Worm (Caenorhabditis elegans) whole organism, L4 larva: ENCODE results near the gene C18H7.6.

Experiments
- R02D3.7 ChIP-seq: fragments of 150-350 bp; sonication (generic microtip); optimal IDR thresholded peaks from 3 replicates; lab custom pipeline; 2014; ENCODE audit warnings: missing biosample characterization, missing genetic modification characterization
- ceh-44 ChIP-seq: fragments of 200-800 bp; sonication (Bioruptor generic); IDR thresholded peaks from 2 replicates; pipeline ENCODE4 v1.3.6; 2022; ENCODE audit warnings: missing genetic modification reagents, missing genetic modification characterization, missing compliant biosample characterization
- daf-8 ChIP-seq: fragments of 200-800 bp; sonication (Bioruptor generic); IDR thresholded peaks from 2 replicates; pipeline ENCODE4 v1.3.6; 2022; ENCODE audit warnings: missing genetic modification characterization, missing compliant biosample characterization
- dpl-1 ChIP-seq: fragments of 150-350 bp; optimal IDR thresholded peaks from 2 replicates; lab custom pipeline; 2014; ENCODE audit warnings: missing biosample characterization, missing genetic modification reagents, missing genetic modification characterization
- hlh-11 ChIP-seq: fragments of 200-800 bp; sonication (Bioruptor generic); optimal IDR thresholded peaks from 2 replicates; lab custom pipeline; 2018; ENCODE audit warnings: mild to moderate bottlenecking, missing genetic modification characterization, missing compliant biosample characterization
- lin-29 ChIP-seq: fragments of 200-800 bp; sonication (Bioruptor generic); IDR thresholded peaks from 2 replicates; pipeline ENCODE4 v1.3.6; 2022; ENCODE audit warnings: missing genetic modification reagents, missing genetic modification characterization, missing compliant biosample characterization
- nhr-10 ChIP-seq: fragments of 150-350 bp; optimal IDR thresholded peaks from 2 replicates; lab custom pipeline; 2014; ENCODE audit warnings: missing biosample characterization, missing genetic modification characterization
- nhr-11 ChIP-seq: fragments of 150-350 bp; optimal IDR thresholded peaks from 2 replicates; lab custom pipeline; 2014; ENCODE audit warnings: missing biosample characterization, missing genetic modification characterization
- pha-4 ChIP-seq, 2 experiments: fragments of 150-350 bp in 1 of 2; fragments of 200-800 bp in 1 of 2; sonication (Bioruptor generic) in 1 of 2; IDR thresholded peaks in 1 of 2; optimal IDR thresholded peaks in 1 of 2; 2 replicates each; pipeline versions ENCODE4 v1.3.6 to Lab custom; 2014 to 2022; ENCODE audit warnings: missing genetic modification characterization in 2 of 2, missing genetic modification reagents in 2 of 2, missing biosample characterization in 1 of 2, missing compliant biosample characterization in 1 of 2
- skn-1 ChIP-seq: fragments of 150-350 bp; optimal IDR thresholded peaks from 2 replicates; lab custom pipeline; 2014; ENCODE audit warnings: missing biosample characterization, missing genetic modification characterization
- snpc-4 ChIP-seq: fragments of 150-350 bp; optimal IDR thresholded peaks from 2 replicates; lab custom pipeline; 2014; ENCODE audit warnings: missing biosample characterization, missing genetic modification characterization
- unc-39 ChIP-seq: sonication (generic microtip); optimal IDR thresholded peaks from 2 replicates; lab custom pipeline; 2017; ENCODE audit warnings: missing biosample characterization, missing genetic modification characterization
- ztf-11 ChIP-seq: fragments of 150-350 bp; optimal IDR thresholded peaks from 2 replicates; lab custom pipeline; 2014; ENCODE audit warnings: missing biosample characterization, missing genetic modification characterization
- ztf-7 ChIP-seq: fragments of 150-350 bp; optimal IDR thresholded peaks from 2 replicates; lab custom pipeline; 2014; ENCODE audit warnings: missing biosample characterization, missing genetic modification characterization

ce11 chrIV:558735-559284, 33.5 kb downstream of the C18H7.6 start, which contains the start of gene efn-4:
- TF ChIP-seq ztf-7 (tag; lab: Kevin White, UChicago): no peak
- no peak for TF ChIP-seq snpc-4 (tag; lab: Kevin White, UChicago)
- no peak for TF ChIP-seq dpl-1 (GFP tag; lab: Kevin White, UChicago)
- TF ChIP-seq ztf-11: no peak
- TF ChIP-seq nhr-10 (tag; lab: Kevin White, UChicago): no peak
- TF ChIP-seq skn-1 (tag; lab: Kevin White, UChicago): no peak
- TF ChIP-seq hlh-11: no peak
- no peak for TF ChIP-seq R02D3.7 (tag; lab: Kevin White, UChicago)
- no peak for TF ChIP-seq pha-4 (GFP tag; IDR thresholded peaks at IDR 0.05; lab: Robert Waterston, UW)
- TF ChIP-seq pha-4 (tag; optimal IDR thresholded peaks at IDR 0.05; lab: Kevin White, UChicago): no peak
- TF ChIP-seq unc-39: no peak
- TF ChIP-seq ceh-44 (GFP tag; lab: Robert Waterston, UW): no peak
- TF ChIP-seq lin-29: no peak
- no peak for TF ChIP-seq nhr-11 (tag; lab: Kevin White, UChicago)
- TF ChIP-seq daf-8 (GFP tag; lab: Robert Waterston, UW): no peak
